Fruit fly (Drosophila melanogaster) whole organism, embryonic: ENCODE results near the gene Taf6.

Experiments used
- Aef1 ChIP-seq: fragments of 200-800 bp; sonication (Bioruptor generic); IDR thresholded peaks from 3 replicates; pipeline ENCODE4 v1.3.6; 2022; ENCODE audit warnings: missing biosample characterization, missing genetic modification characterization
- CG11093 ChIP-seq: fragments of 200-800 bp; sonication (Bioruptor generic); IDR thresholded peaks from 3 replicates; pipeline ENCODE4 v1.3.6; 2022; ENCODE audit warnings: missing biosample characterization, missing genetic modification characterization
- CG13775 ChIP-seq: fragments of 200-800 bp; sonication (Bioruptor generic); optimal IDR thresholded peaks from 3 replicates; lab custom pipeline; 2017; ENCODE audit warnings: missing biosample characterization, mild to moderate bottlenecking, missing genetic modification characterization
- CG14014 ChIP-seq: fragments of 200-800 bp; sonication (Bioruptor generic); IDR thresholded peaks from 2 replicates; pipeline ENCODE4 v1.3.6; 2022; ENCODE audit warnings: missing biosample characterization, missing genetic modification characterization
- CG1529 ChIP-seq: fragments of 200-800 bp; sonication (Bioruptor generic); optimal IDR thresholded peaks from 3 replicates; lab custom pipeline; 2018; ENCODE audit warnings: missing biosample characterization, missing genetic modification characterization
- CG18476 ChIP-seq: fragments of 200-800 bp; sonication (Bioruptor generic); optimal IDR thresholded peaks from 2 replicates; lab custom pipeline; 2016; ENCODE audit warnings: missing biosample characterization, mild to moderate bottlenecking, missing genetic modification characterization
- CG30431 ChIP-seq: fragments of 200-800 bp; sonication (Bioruptor generic); optimal IDR thresholded peaks from 2 replicates; lab custom pipeline; 2017; ENCODE audit warnings: missing biosample characterization, missing genetic modification characterization
- CG31365 ChIP-seq: fragments of 200-800 bp; sonication (Bioruptor generic); optimal IDR thresholded peaks from 2 replicates; lab custom pipeline; 2018; ENCODE audit warnings: missing biosample characterization, mild to moderate bottlenecking, missing genetic modification characterization
- CG32772 ChIP-seq: fragments of 200-800 bp; sonication (Bioruptor generic); IDR thresholded peaks from 2 replicates; pipeline ENCODE4 v1.3.6; 2022; ENCODE audit warnings: missing biosample characterization, missing genetic modification characterization
- CG3838 ChIP-seq: fragments of 200-800 bp; sonication (Bioruptor generic); optimal IDR thresholded peaks from 3 replicates; lab custom pipeline; 2016; ENCODE audit warnings: missing biosample characterization, missing genetic modification characterization
- CG4404 ChIP-seq: fragments of 200-800 bp; sonication (Bioruptor generic); IDR thresholded peaks from 2 replicates; pipeline ENCODE4 v1.3.6; 2022; ENCODE audit warnings: missing biosample characterization, missing genetic modification characterization
- CG7372 ChIP-seq: fragments of 200-800 bp; sonication (Bioruptor generic); IDR thresholded peaks from 2 replicates; pipeline ENCODE4 v1.3.6; 2022; ENCODE audit warnings: missing biosample characterization, missing genetic modification characterization
- CG8281 ChIP-seq: fragments of 200-800 bp; sonication (Bioruptor generic); optimal IDR thresholded peaks from 2 replicates; lab custom pipeline; 2018; ENCODE audit warnings: missing biosample characterization, mild to moderate bottlenecking, missing genetic modification characterization, moderate library complexity
- CG8924 ChIP-seq: fragments of 200-800 bp; optimal IDR thresholded peaks from 3 replicates; lab custom pipeline; 2019; ENCODE audit warnings: missing biosample characterization, mild to moderate bottlenecking, missing genetic modification characterization, moderate library complexity
- CG9727 ChIP-seq: fragments of 200-800 bp; sonication (Bioruptor generic); optimal IDR thresholded peaks from 3 replicates; lab custom pipeline; 2017; ENCODE audit warnings: missing biosample characterization, mild to moderate bottlenecking, missing genetic modification characterization
- D ChIP-seq, 2 experiments: fragments of 200-800 bp in 1 of 2; fragments of >200 bp in 1 of 2; sonication (Bioruptor generic) in 1 of 2; optimal IDR thresholded peaks; 2 replicates in 1 of 2; 3 replicates in 1 of 2; lab custom pipeline; 2017; ENCODE audit warnings: mild to moderate bottlenecking in 1 of 2, missing biosample characterization in 1 of 2, missing genetic modification characterization in 1 of 2, missing genetic modification reagents in 1 of 2
- Dip2 ChIP-seq: fragments of 200-800 bp; sonication (Bioruptor generic); IDR thresholded peaks from 2 replicates; pipeline ENCODE4 v1.3.6; 2022; ENCODE audit warnings: missing biosample characterization, missing genetic modification characterization
- E2f1 ChIP-seq: fragments of 200-800 bp; sonication (Bioruptor generic); IDR thresholded peaks from 2 replicates; pipeline ENCODE4 v1.3.6; 2022; ENCODE audit warnings: missing biosample characterization, missing genetic modification characterization
- Ets97D ChIP-seq: fragments of 200-800 bp; sonication (Bioruptor generic); optimal IDR thresholded peaks from 3 replicates; lab custom pipeline; 2016; ENCODE audit warnings: missing biosample characterization, missing genetic modification characterization
- Fer1 ChIP-seq: fragments of 200-800 bp; sonication (Bioruptor generic); optimal IDR thresholded peaks from 2 replicates; lab custom pipeline; 2017; ENCODE audit warnings: missing biosample characterization, mild to moderate bottlenecking, missing genetic modification characterization
- Gsc ChIP-seq: fragments of 200-800 bp; sonication (Bioruptor generic); IDR thresholded peaks from 2 replicates; pipeline ENCODE4 v1.3.6; 2022; ENCODE audit warnings: missing biosample characterization, missing genetic modification characterization
- HLH54F ChIP-seq: fragments of 200-800 bp; sonication (Bioruptor generic); optimal IDR thresholded peaks from 3 replicates; lab custom pipeline; 2016; ENCODE audit warnings: missing biosample characterization, missing genetic modification characterization
- Lpt ChIP-seq: fragments of >200 bp; optimal IDR thresholded peaks from 2 replicates; lab custom pipeline; 2018; ENCODE audit warnings: missing biosample characterization, missing genetic modification characterization
- Myb ChIP-seq: fragments of 200-800 bp; sonication (Bioruptor generic); optimal IDR thresholded peaks from 2 replicates; lab custom pipeline; 2016; ENCODE audit warnings: missing biosample characterization, missing genetic modification characterization
- NfI ChIP-seq: fragments of 200-800 bp; sonication (Bioruptor generic); optimal IDR thresholded peaks from 3 replicates; lab custom pipeline; 2018; ENCODE audit warnings: missing biosample characterization, mild to moderate bottlenecking, missing genetic modification characterization, moderate library complexity
- Oli ChIP-seq: fragments of 200-800 bp; sonication (Bioruptor generic); optimal IDR thresholded peaks from 2 replicates; lab custom pipeline; 2018; ENCODE audit warnings: missing biosample characterization, mild to moderate bottlenecking, missing genetic modification characterization, moderate library complexity
- Sox100B ChIP-seq: fragments of 200-800 bp; sonication (Bioruptor generic); optimal IDR thresholded peaks from 3 replicates; lab custom pipeline; 2018; ENCODE audit warnings: missing biosample characterization, mild to moderate bottlenecking, missing genetic modification characterization
- Usf ChIP-seq: fragments of 200-800 bp; sonication (Bioruptor generic); optimal IDR thresholded peaks from 2 replicates; lab custom pipeline; 2017; ENCODE audit warnings: missing genotype, missing biosample characterization, missing genetic modification characterization
- aop ChIP-seq: fragments of 200-800 bp; sonication (Bioruptor generic); IDR thresholded peaks from 2 replicates; pipeline ENCODE4 v1.3.6; 2022; ENCODE audit warnings: missing biosample characterization, missing genetic modification characterization
- croc ChIP-seq: fragments of 200-800 bp; sonication (Bioruptor generic); conservative IDR thresholded peaks from 3 replicates; pipeline ENCODE4 v1.3.6; 2022; ENCODE audit warnings: missing biosample characterization, missing genetic modification characterization
- dan ChIP-seq: fragments of 200-800 bp; sonication (Bioruptor generic); IDR thresholded peaks from 2 replicates; pipeline ENCODE4 v1.3.6; 2022; ENCODE audit warnings: missing biosample characterization, missing genetic modification characterization
- emc ChIP-seq: fragments of 200-800 bp; sonication (Bioruptor generic); optimal IDR thresholded peaks from 2 replicates; lab custom pipeline; 2016; ENCODE audit warnings: missing biosample characterization, missing genetic modification characterization
- ewg ChIP-seq: fragments of 200-800 bp; sonication (Bioruptor generic); optimal IDR thresholded peaks from 3 replicates; lab custom pipeline; 2017; ENCODE audit warnings: mild to moderate bottlenecking, missing biosample characterization, missing genetic modification reagents, missing genetic modification characterization
- exex ChIP-seq: fragments of 200-800 bp; sonication (Bioruptor generic); optimal IDR thresholded peaks from 4 replicates; lab custom pipeline; 2018; ENCODE audit warnings: missing biosample characterization, mild to moderate bottlenecking, missing genetic modification characterization, moderate library complexity
- fu2 ChIP-seq: fragments of 200-800 bp; sonication (Bioruptor generic); optimal IDR thresholded peaks from 2 replicates; lab custom pipeline; 2016; ENCODE audit warnings: missing biosample characterization, missing genetic modification characterization
- gcm ChIP-seq: fragments of 200-800 bp; sonication (Bioruptor generic); optimal IDR thresholded peaks from 2 replicates; lab custom pipeline; 2019; ENCODE audit warnings: missing biosample characterization, mild to moderate bottlenecking, missing genetic modification characterization, moderate library complexity
- grau ChIP-seq: fragments of 200-800 bp; optimal IDR thresholded peaks from 3 replicates; lab custom pipeline; 2019; ENCODE audit warnings: missing biosample characterization, mild to moderate bottlenecking, missing genetic modification characterization, moderate library complexity
- lab ChIP-seq: fragments of 200-800 bp; sonication (Bioruptor generic); optimal IDR thresholded peaks from 3 replicates; lab custom pipeline; 2017; ENCODE audit warnings: missing biosample characterization, missing genetic modification characterization, mild to moderate bottlenecking, moderate library complexity, missing genetic modification reagents
- lbe ChIP-seq: fragments of 200-800 bp; sonication (Bioruptor generic); optimal IDR thresholded peaks from 2 replicates; lab custom pipeline; 2016; ENCODE audit warnings: missing biosample characterization, mild to moderate bottlenecking, missing genetic modification characterization
- nmo ChIP-seq: fragments of 200-800 bp; sonication (Bioruptor generic); optimal IDR thresholded peaks from 2 replicates; lab custom pipeline; 2018; ENCODE audit warnings: missing biosample characterization, mild to moderate bottlenecking, missing genetic modification characterization, moderate library complexity
- psq ChIP-seq: fragments of 200-800 bp; sonication (Bioruptor generic); optimal IDR thresholded peaks from 2 replicates; lab custom pipeline; 2017; ENCODE audit warnings: missing biosample characterization, missing genetic modification characterization
- ranshi ChIP-seq: fragments of 200-800 bp; sonication (Bioruptor generic); IDR thresholded peaks from 2 replicates; pipeline ENCODE4 v1.3.6; 2022; ENCODE audit warnings: missing biosample characterization, missing genetic modification characterization
- seq ChIP-seq: fragments of 200-800 bp; sonication (Bioruptor generic); IDR thresholded peaks from 2 replicates; pipeline ENCODE4 v1.3.6; 2022; ENCODE audit warnings: missing biosample characterization, missing genetic modification characterization
- sr ChIP-seq: fragments of 200-800 bp; sonication (Bioruptor generic); IDR thresholded peaks from 3 replicates; pipeline ENCODE4 v1.3.6; 2022; ENCODE audit warnings: missing biosample characterization, missing genetic modification characterization
- stc ChIP-seq: fragments of 200-800 bp; sonication (Bioruptor generic); IDR thresholded peaks from 2 replicates; pipeline ENCODE4 v1.3.6; 2022; ENCODE audit warnings: missing biosample characterization, missing genetic modification characterization
- sug ChIP-seq: fragments of 200-800 bp; optimal IDR thresholded peaks from 2 replicates; lab custom pipeline; 2019; ENCODE audit warnings: missing biosample characterization, mild to moderate bottlenecking, missing genetic modification characterization, moderate library complexity
- tap ChIP-seq: fragments of 200-800 bp; optimal IDR thresholded peaks from 3 replicates; lab custom pipeline; 2019; ENCODE audit warnings: missing biosample characterization, mild to moderate bottlenecking, missing genetic modification characterization, moderate library complexity
- toy ChIP-seq: fragments of 200-800 bp; sonication (Bioruptor generic); IDR thresholded peaks from 2 replicates; pipeline ENCODE4 v1.3.6; 2022; ENCODE audit warnings: missing biosample characterization, missing genetic modification characterization
- trem ChIP-seq: fragments of 200-800 bp; optimal IDR thresholded peaks from 3 replicates; lab custom pipeline; 2019; ENCODE audit warnings: missing biosample characterization, mild to moderate bottlenecking, missing genetic modification characterization, moderate library complexity
- zen ChIP-seq: fragments of 200-800 bp; sonication (Bioruptor generic); optimal IDR thresholded peaks from 3 replicates; lab custom pipeline; 2018; ENCODE audit warnings: missing biosample characterization, mild to moderate bottlenecking, missing genetic modification characterization, moderate library complexity

Gene Taf6

dm6 chr3L:19560695-19561246 is 38.1 kb upstream of the Taf6 start (continued):
- peak; percentile 96 for TF ChIP-seq CG14014
- peak; percentile 93 for TF ChIP-seq croc (GFP tag; lab: Robert Waterston, UW)
- TF ChIP-seq sug: peak; percentile 92
- TF ChIP-seq sr (GFP tag; lab: Robert Waterston, UW): peak; percentile 71; the same call in 2 of the 3 replicates
- TF ChIP-seq CG18476 (GFP tag; lab: Kevin White, UChicago): peak; percentile 92
- TF ChIP-seq ranshi (GFP tag; lab: Robert Waterston, UW): peak; percentile 95
- peak; percentile 94 for TF ChIP-seq trem (tag; lab: Kevin White, UChicago)
- peak; percentile 75 for TF ChIP-seq emc (GFP tag; lab: Kevin White, UChicago)
- peak; percentile 65 for TF ChIP-seq CG31365
- TF ChIP-seq CG4404 (GFP tag; lab: Robert Waterston, UW): peak; percentile 98
- TF ChIP-seq stc (GFP tag; lab: Robert Waterston, UW): peak; percentile 90
- TF ChIP-seq zen (tag; lab: Kevin White, UChicago): peak; percentile 99
- no peak for TF ChIP-seq Lpt (GFP tag; lab: Kevin White, UChicago)
- peak; percentile 98 for TF ChIP-seq CG9727 (GFP tag; lab: Kevin White, UChicago)
- TF ChIP-seq exex: peak; percentile 73
- peak; percentile 94 for TF ChIP-seq seq
- TF ChIP-seq lab (GFP tag; lab: Kevin White, UChicago): peak; percentile 96
- TF ChIP-seq toy (GFP tag; lab: Robert Waterston, UW): peak; percentile 89; the same call in 1 of the 2 replicates
- peak; percentile 96 for TF ChIP-seq E2f1 (GFP tag; lab: Robert Waterston, UW)
- TF ChIP-seq grau: peak; percentile 94
- TF ChIP-seq NfI: peak; percentile 93
- peak; percentile 90 for TF ChIP-seq HLH54F
- TF ChIP-seq CG8281 (tag; lab: Kevin White, UChicago): peak; percentile 82
- TF ChIP-seq lbe (GFP tag; lab: Kevin White, UChicago): peak; percentile 98
- peak; percentile 88 for TF ChIP-seq ewg
- TF ChIP-seq gcm (GFP tag; lab: Kevin White, UChicago): peak; percentile 95
- TF ChIP-seq CG7372 (GFP tag; lab: Robert Waterston, UW): peak; percentile 90
- TF ChIP-seq nmo (GFP tag; lab: Kevin White, UChicago): peak; percentile 97
- peak; percentile 92 for TF ChIP-seq Sox100B (GFP tag; lab: Kevin White, UChicago)
- TF ChIP-seq CG30431 (GFP tag; lab: Kevin White, UChicago): peak; percentile 96
- peak; percentile 92 for TF ChIP-seq CG1529 (GFP tag; lab: Kevin White, UChicago)
- TF ChIP-seq CG13775 (GFP tag; lab: Kevin White, UChicago): peak; percentile 95
- TF ChIP-seq Myb (GFP tag; lab: Kevin White, UChicago): peak; percentile 77
- TF ChIP-seq Ets97D (GFP tag; lab: Kevin White, UChicago): peak; percentile 63
- no peak for TF ChIP-seq Gsc
- peak; percentile 81 for TF ChIP-seq fu2 (GFP tag; lab: Kevin White, UChicago)
- TF ChIP-seq CG3838 (GFP tag; lab: Kevin White, UChicago): peak; percentile 91
- peak; percentile 82 for TF ChIP-seq psq (GFP tag; lab: Kevin White, UChicago)
- peak; percentile 92 for TF ChIP-seq tap (tag; lab: Kevin White, UChicago)
- TF ChIP-seq dan (GFP tag; lab: Robert Waterston, UW): no peak; the same call in 1 of the 2 replicates
- peak; percentile 95 for TF ChIP-seq Oli
- TF ChIP-seq Dip2 (GFP tag; lab: Robert Waterston, UW): no peak
- peak; percentile 94 for TF ChIP-seq Fer1 (GFP tag; lab: Kevin White, UChicago)
- peak; percentile 84 for TF ChIP-seq aop (GFP tag; lab: Robert Waterston, UW)
- TF ChIP-seq CG8924 (tag; lab: Kevin White, UChicago): peak; percentile 97
- peak; percentile 94 for TF ChIP-seq Aef1 (GFP tag; lab: Robert Waterston, UW)
- TF ChIP-seq CG32772 (GFP tag; lab: Robert Waterston, UW): peak; percentile 94
- peak; percentile 92 for TF ChIP-seq Usf (GFP tag; lab: Kevin White, UChicago)
- no peak for TF ChIP-seq D (optimal IDR thresholded peaks at IDR 0.05; lab: Kevin White, UChicago)
- peak; percentile 93 for TF ChIP-seq D (GFP tag; optimal IDR thresholded peaks at IDR 0.05; lab: Kevin White, UChicago)
- peak; percentile 87 for TF ChIP-seq CG11093 (GFP tag; lab: Robert Waterston, UW)
